Worm (Caenorhabditis elegans) whole organism, late embryonic: ENCODE measurements around the gene spl-3.

ENCODE experiments used
- C08G9.2 ChIP-seq: sonication (generic microtip); optimal IDR thresholded peaks from 2 replicates; lab custom pipeline; 2016; ENCODE audit warnings: mild to moderate bottlenecking, missing genetic modification characterization, moderate library complexity, missing compliant biosample characterization
- F13H6.1 ChIP-seq: sonication (generic microtip); optimal IDR thresholded peaks from 2 replicates; lab custom pipeline; 2016; ENCODE audit warnings: missing genetic modification characterization, missing compliant biosample characterization
- K09A11.1 ChIP-seq: sonication (generic microtip); optimal IDR thresholded peaks from 2 replicates; lab custom pipeline; 2017; ENCODE audit warnings: antibody characterized with exemption, mild to moderate bottlenecking, missing genetic modification characterization, missing compliant biosample characterization; ENCODE audit not compliant: insufficient read depth
- T23F11.4 ChIP-seq: fragments of 200-800 bp; sonication (Bioruptor generic); optimal IDR thresholded peaks from 2 replicates; lab custom pipeline; 2018; ENCODE audit warnings: mild to moderate bottlenecking, missing genetic modification characterization, missing compliant biosample characterization
- ceh-14 ChIP-seq: sonication (generic microtip); optimal IDR thresholded peaks from 2 replicates; lab custom pipeline; 2016; ENCODE audit warnings: missing genotype, missing genetic modification characterization, missing compliant biosample characterization
- ceh-19 ChIP-seq: fragments of 200-800 bp; sonication (Bioruptor generic); optimal IDR thresholded peaks from 2 replicates; lab custom pipeline; 2018; ENCODE audit warnings: mild to moderate bottlenecking, missing genetic modification characterization, missing compliant biosample characterization
- ceh-22 ChIP-seq: sonication (generic microtip); optimal IDR thresholded peaks from 2 replicates; lab custom pipeline; 2017; ENCODE audit warnings: missing biosample characterization, missing genetic modification characterization
- ceh-34 ChIP-seq: sonication (generic microtip); optimal IDR thresholded peaks from 2 replicates; lab custom pipeline; 2016; ENCODE audit warnings: mild to moderate bottlenecking, missing genetic modification characterization, missing compliant biosample characterization
- ceh-48 ChIP-seq: sonication (generic microtip); optimal IDR thresholded peaks from 2 replicates; lab custom pipeline; 2016; ENCODE audit warnings: missing genetic modification characterization, inconsistent platforms, missing compliant biosample characterization
- ceh-9 ChIP-seq: sonication (generic microtip); optimal IDR thresholded peaks from 2 replicates; lab custom pipeline; 2016; ENCODE audit warnings: mild to moderate bottlenecking, missing genetic modification characterization, inconsistent platforms, missing compliant biosample characterization
- dmd-4 ChIP-seq: sonication (generic microtip); optimal IDR thresholded peaks from 2 replicates; lab custom pipeline; 2016; ENCODE audit warnings: borderline replicate concordance, missing genetic modification characterization, missing compliant biosample characterization
- elt-4 ChIP-seq: sonication (generic microtip); optimal IDR thresholded peaks from 2 replicates; lab custom pipeline; 2016; ENCODE audit warnings: missing genetic modification characterization, missing compliant biosample characterization
- fax-1 ChIP-seq: sonication (generic microtip); optimal IDR thresholded peaks from 2 replicates; lab custom pipeline; 2016; ENCODE audit warnings: missing genotype, missing genetic modification characterization, missing compliant biosample characterization
- fkh-10 ChIP-seq: fragments of 150-350 bp; optimal IDR thresholded peaks from 2 replicates; lab custom pipeline; 2014; ENCODE audit warnings: missing biosample characterization, missing genetic modification reagents, missing genetic modification characterization
- fkh-6 ChIP-seq: sonication (generic microtip); optimal IDR thresholded peaks from 2 replicates; lab custom pipeline; 2016; ENCODE audit warnings: missing genetic modification characterization, missing compliant biosample characterization
- gmeb-2 ChIP-seq: sonication (generic microtip); optimal IDR thresholded peaks from 2 replicates; lab custom pipeline; 2016; ENCODE audit warnings: missing genetic modification characterization, inconsistent platforms, missing compliant biosample characterization
- hlh-15 ChIP-seq: sonication (generic microtip); optimal IDR thresholded peaks from 2 replicates; lab custom pipeline; 2016; ENCODE audit warnings: missing genetic modification characterization, missing compliant biosample characterization
- hlh-30 ChIP-seq: sonication (generic microtip); optimal IDR thresholded peaks from 2 replicates; lab custom pipeline; 2017; ENCODE audit warnings: antibody characterized with exemption, missing genetic modification characterization, missing compliant biosample characterization; ENCODE audit not compliant: insufficient read depth
- hlh-6 ChIP-seq: sonication (generic microtip); optimal IDR thresholded peaks from 2 replicates; lab custom pipeline; 2016; ENCODE audit warnings: missing genotype, missing genetic modification characterization, missing compliant biosample characterization
- mec-3 ChIP-seq: sonication (generic microtip); optimal IDR thresholded peaks from 2 replicates; lab custom pipeline; 2016; ENCODE audit warnings: borderline replicate concordance, missing genetic modification characterization, missing compliant biosample characterization
- nfya-1 ChIP-seq: sonication (generic microtip); optimal IDR thresholded peaks from 2 replicates; lab custom pipeline; 2017; ENCODE audit warnings: missing genetic modification characterization, mild to moderate bottlenecking, missing compliant biosample characterization, antibody characterized with exemption, moderate library complexity
- nhr-232 ChIP-seq: sonication (generic microtip); optimal IDR thresholded peaks from 2 replicates; lab custom pipeline; 2016; ENCODE audit warnings: missing genetic modification characterization, missing compliant biosample characterization
- npax-4 ChIP-seq: sonication (generic microtip); optimal IDR thresholded peaks from 2 replicates; lab custom pipeline; 2016; ENCODE audit warnings: missing genetic modification characterization, missing compliant biosample characterization
- pat-9 ChIP-seq: fragments of 200-800 bp; sonication (Bioruptor generic); optimal IDR thresholded peaks from 2 replicates; lab custom pipeline; 2018; ENCODE audit warnings: mild to moderate bottlenecking, missing genetic modification characterization, moderate library complexity, missing compliant biosample characterization
- pax-1 ChIP-seq: fragments of 150-350 bp; optimal IDR thresholded peaks from 2 replicates; lab custom pipeline; 2014; ENCODE audit warnings: missing biosample characterization, missing genetic modification characterization
- pha-2 ChIP-seq: sonication (generic microtip); optimal IDR thresholded peaks from 2 replicates; lab custom pipeline; 2017; ENCODE audit warnings: mild to moderate bottlenecking, missing genetic modification characterization, missing compliant biosample characterization
- pha-4 ChIP-seq: fragments of 150-350 bp; optimal IDR thresholded peaks from 2 replicates; lab custom pipeline; 2018; ENCODE audit warnings: missing biosample characterization, missing genetic modification reagents, missing genetic modification characterization
- pqm-1 ChIP-seq: sonication (generic microtip); optimal IDR thresholded peaks from 2 replicates; lab custom pipeline; 2016; ENCODE audit warnings: missing genetic modification characterization, missing compliant biosample characterization
- rnt-1 ChIP-seq: sonication (generic microtip); optimal IDR thresholded peaks from 2 replicates; lab custom pipeline; 2016; ENCODE audit warnings: missing genetic modification characterization, missing compliant biosample characterization
- sox-2 ChIP-seq: fragments of 200-800 bp; sonication (Bioruptor generic); IDR thresholded peaks from 2 replicates; pipeline ENCODE4 v1.3.6; 2022; ENCODE audit warnings: missing genetic modification reagents, missing genetic modification characterization, missing compliant biosample characterization
- sox-4 ChIP-seq: sonication (generic microtip); optimal IDR thresholded peaks from 2 replicates; lab custom pipeline; 2017; ENCODE audit warnings: mild to moderate bottlenecking, missing genetic modification characterization, inconsistent platforms, missing compliant biosample characterization
- ttx-3 ChIP-seq: sonication (generic microtip); optimal IDR thresholded peaks from 2 replicates; lab custom pipeline; 2016; ENCODE audit warnings: missing genetic modification reagents, missing genetic modification characterization, missing compliant biosample characterization
- unc-42 ChIP-seq: sonication (generic microtip); optimal IDR thresholded peaks from 2 replicates; lab custom pipeline; 2016; ENCODE audit warnings: missing genotype, missing genetic modification characterization, missing compliant biosample characterization
- unc-55 ChIP-seq: sonication (generic microtip); optimal IDR thresholded peaks from 2 replicates; lab custom pipeline; 2017; ENCODE audit warnings: missing biosample characterization, missing genetic modification reagents, missing genetic modification characterization
- unc-86 ChIP-seq: sonication (generic microtip); optimal IDR thresholded peaks from 2 replicates; lab custom pipeline; 2016; ENCODE audit warnings: missing genetic modification characterization, missing compliant biosample characterization
- ztf-16 ChIP-seq: sonication (generic microtip); optimal IDR thresholded peaks from 2 replicates; lab custom pipeline; 2017; ENCODE audit warnings: missing genetic modification characterization, missing compliant biosample characterization

Gene spl-3

ce11 chrIV:1234780-1235179, 41.9 kb downstream of the spl-3 start:
- TF ChIP-seq pha-2 (tag; lab: Kevin White, UChicago): no peak
- no peak for TF ChIP-seq unc-42
- TF ChIP-seq unc-86 (tag; lab: Kevin White, UChicago): no peak

- TF ChIP-seq ceh-48 (tag; lab: Kevin White, UChicago): peak; percentile 10
- TF ChIP-seq fkh-10: no peak
These were observed 42.9 kb downstream of the spl-3 start for ce11 chrIV:1235785-1236184.

ce11 chrIV:1238147-1238546, 45.3 kb downstream of the spl-3 start:
- TF ChIP-seq F13H6.1 (tag; lab: Kevin White, UChicago) (no peak), T23F11.4 (GFP tag; lab: Kevin White, UChicago) (no peak), rnt-1 (tag; lab: Kevin White, UChicago) (no peak), mec-3 (tag; lab: Kevin White, UChicago) (no peak), sox-2 (no peak)

- TF ChIP-seq sox-2: no peak
- no peak for TF ChIP-seq dmd-4 (tag; lab: Kevin White, UChicago)
- peak; percentile 38 for TF ChIP-seq hlh-30 (tag; lab: Kevin White, UChicago)
- TF ChIP-seq C08G9.2: no peak
- TF ChIP-seq ceh-9 (tag; lab: Kevin White, UChicago): no peak
- TF ChIP-seq nfya-1: peak; percentile 29
- no peak for TF ChIP-seq ttx-3 (tag; lab: Kevin White, UChicago)
These were observed 46.8 kb downstream of the spl-3 start, which contains the start of gene F38A1.8 for ce11 chrIV:1239686-1240085. F38A1.8 (minus strand) TSS chrIV:1239852.

- no peak for TF ChIP-seq ceh-14 (tag; lab: Kevin White, UChicago)
- no peak for TF ChIP-seq npax-4 (tag; lab: Kevin White, UChicago)
- no peak for TF ChIP-seq pax-1
- TF ChIP-seq sox-4 (tag; lab: Kevin White, UChicago): no peak
- no peak for TF ChIP-seq pqm-1 (tag; lab: Kevin White, UChicago)
- TF ChIP-seq ttx-3 (tag; lab: Kevin White, UChicago): no peak
- no peak for TF ChIP-seq fax-1 (tag; lab: Kevin White, UChicago)
- no peak for TF ChIP-seq nhr-232 (tag; lab: Kevin White, UChicago)
- no peak for TF ChIP-seq hlh-6 (tag; lab: Kevin White, UChicago)
- no peak for TF ChIP-seq sox-2
- TF ChIP-seq unc-55: no peak
- TF ChIP-seq gmeb-2 (tag; lab: Kevin White, UChicago): no peak
- TF ChIP-seq ztf-16: no peak
- no peak for TF ChIP-seq ceh-22 (tag; lab: Kevin White, UChicago)
- no peak for TF ChIP-seq K09A11.1 (tag; lab: Kevin White, UChicago)
- TF ChIP-seq hlh-15: no peak
- TF ChIP-seq ceh-19 (GFP tag; lab: Kevin White, UChicago): no peak
- TF ChIP-seq F13H6.1 (tag; lab: Kevin White, UChicago): no peak
- TF ChIP-seq pha-4 (tag; lab: Kevin White, UChicago): no peak
These were observed 50.4 kb downstream of the spl-3 start, which contains the start of gene F38A1.15 for ce11 chrIV:1243295-1243694. F38A1.15 (minus strand) TSS chrIV:1243395.

- TF ChIP-seq ceh-14 (tag; lab: Kevin White, UChicago): no peak
- no peak for TF ChIP-seq npax-4 (tag; lab: Kevin White, UChicago)
- TF ChIP-seq dmd-4 (tag; lab: Kevin White, UChicago): no peak
- no peak for TF ChIP-seq T23F11.4 (GFP tag; lab: Kevin White, UChicago)
- TF ChIP-seq pat-9 (tag; lab: Kevin White, UChicago): no peak
- TF ChIP-seq fkh-6 (tag; lab: Kevin White, UChicago): no peak
- no peak for TF ChIP-seq elt-4 (tag; lab: Kevin White, UChicago)
- TF ChIP-seq ceh-34 (tag; lab: Kevin White, UChicago): no peak
- TF ChIP-seq mec-3 (tag; lab: Kevin White, UChicago): no peak
These were observed 52.4 kb downstream of the spl-3 start, which contains the start of gene F38A1.9 for ce11 chrIV:1245244-1245643. F38A1.9 (minus strand) TSS chrIV:1245344.
